Worm (Caenorhabditis elegans) whole organism, late embryonic: ENCODE data around the gene Y58A7A.4.

Experiments used
- C38D4.7 ChIP-seq: fragments of 200-800 bp; sonication (Bioruptor generic); optimal IDR thresholded peaks from 2 replicates; lab custom pipeline; 2018; ENCODE audit warnings: mild to moderate bottlenecking, missing genetic modification characterization, moderate library complexity, missing compliant biosample characterization
- K02D7.2 ChIP-seq: sonication (generic microtip); optimal IDR thresholded peaks from 2 replicates; lab custom pipeline; 2017; ENCODE audit warnings: mild to moderate bottlenecking, missing genetic modification characterization, missing compliant biosample characterization
- K09A11.1 ChIP-seq: sonication (generic microtip); optimal IDR thresholded peaks from 2 replicates; lab custom pipeline; 2017; ENCODE audit warnings: antibody characterized with exemption, mild to moderate bottlenecking, missing genetic modification characterization, missing compliant biosample characterization; ENCODE audit not compliant: insufficient read depth
- T23F11.4 ChIP-seq: fragments of 200-800 bp; sonication (Bioruptor generic); optimal IDR thresholded peaks from 2 replicates; lab custom pipeline; 2018; ENCODE audit warnings: mild to moderate bottlenecking, missing genetic modification characterization, missing compliant biosample characterization
- ahr-1 ChIP-seq: sonication (generic microtip); optimal IDR thresholded peaks from 2 replicates; lab custom pipeline; 2016; ENCODE audit warnings: missing genetic modification characterization, missing compliant biosample characterization
- ama-1 ChIP-seq: fragments of 150-350 bp; optimal IDR thresholded peaks from 2 replicates; lab custom pipeline; 2014
- ceh-14 ChIP-seq: sonication (generic microtip); optimal IDR thresholded peaks from 2 replicates; lab custom pipeline; 2016; ENCODE audit warnings: missing genotype, missing genetic modification characterization, missing compliant biosample characterization
- ceh-19 ChIP-seq: fragments of 200-800 bp; sonication (Bioruptor generic); optimal IDR thresholded peaks from 2 replicates; lab custom pipeline; 2018; ENCODE audit warnings: mild to moderate bottlenecking, missing genetic modification characterization, missing compliant biosample characterization
- ceh-22 ChIP-seq: sonication (generic microtip); optimal IDR thresholded peaks from 2 replicates; lab custom pipeline; 2017; ENCODE audit warnings: missing biosample characterization, missing genetic modification characterization
- ceh-30 ChIP-seq: fragments of 150-350 bp; optimal IDR thresholded peaks from 2 replicates; lab custom pipeline; 2014; ENCODE audit warnings: missing biosample characterization, missing genetic modification characterization
- ceh-34 ChIP-seq: sonication (generic microtip); optimal IDR thresholded peaks from 2 replicates; lab custom pipeline; 2016; ENCODE audit warnings: mild to moderate bottlenecking, missing genetic modification characterization, missing compliant biosample characterization
- ceh-48 ChIP-seq: sonication (generic microtip); optimal IDR thresholded peaks from 2 replicates; lab custom pipeline; 2016; ENCODE audit warnings: missing genetic modification characterization, inconsistent platforms, missing compliant biosample characterization
- ceh-9 ChIP-seq: sonication (generic microtip); optimal IDR thresholded peaks from 2 replicates; lab custom pipeline; 2016; ENCODE audit warnings: mild to moderate bottlenecking, missing genetic modification characterization, inconsistent platforms, missing compliant biosample characterization
- dmd-4 ChIP-seq: sonication (generic microtip); optimal IDR thresholded peaks from 2 replicates; lab custom pipeline; 2016; ENCODE audit warnings: borderline replicate concordance, missing genetic modification characterization, missing compliant biosample characterization
- dve-1 ChIP-seq: sonication (generic microtip); optimal IDR thresholded peaks from 2 replicates; lab custom pipeline; 2017; ENCODE audit warnings: antibody characterized with exemption, mild to moderate bottlenecking, missing genetic modification characterization, missing compliant biosample characterization
- elt-2 ChIP-seq: sonication (generic microtip); optimal IDR thresholded peaks from 2 replicates; lab custom pipeline; 2016; ENCODE audit warnings: missing genetic modification reagents, missing genetic modification characterization, missing compliant biosample characterization
- elt-4 ChIP-seq: sonication (generic microtip); optimal IDR thresholded peaks from 2 replicates; lab custom pipeline; 2016; ENCODE audit warnings: missing genetic modification characterization, missing compliant biosample characterization
- ets-4 ChIP-seq: sonication (generic microtip); optimal IDR thresholded peaks from 2 replicates; lab custom pipeline; 2016; ENCODE audit warnings: missing genetic modification characterization, missing compliant biosample characterization
- eyg-1 ChIP-seq: sonication (generic microtip); optimal IDR thresholded peaks from 2 replicates; lab custom pipeline; 2016; ENCODE audit warnings: missing genotype, missing genetic modification characterization, missing compliant biosample characterization
- fax-1 ChIP-seq: sonication (generic microtip); optimal IDR thresholded peaks from 2 replicates; lab custom pipeline; 2016; ENCODE audit warnings: missing genotype, missing genetic modification characterization, missing compliant biosample characterization
- fkh-10 ChIP-seq: fragments of 150-350 bp; optimal IDR thresholded peaks from 2 replicates; lab custom pipeline; 2014; ENCODE audit warnings: missing biosample characterization, missing genetic modification reagents, missing genetic modification characterization
- fkh-6 ChIP-seq: sonication (generic microtip); optimal IDR thresholded peaks from 2 replicates; lab custom pipeline; 2016; ENCODE audit warnings: missing genetic modification characterization, missing compliant biosample characterization
- hlh-13 ChIP-seq: fragments of 200-800 bp; sonication (Bioruptor generic); optimal IDR thresholded peaks from 2 replicates; lab custom pipeline; 2018; ENCODE audit warnings: mild to moderate bottlenecking, missing genetic modification characterization, missing compliant biosample characterization
- hlh-6 ChIP-seq: sonication (generic microtip); optimal IDR thresholded peaks from 2 replicates; lab custom pipeline; 2016; ENCODE audit warnings: missing genotype, missing genetic modification characterization, missing compliant biosample characterization
- mec-3 ChIP-seq: sonication (generic microtip); optimal IDR thresholded peaks from 2 replicates; lab custom pipeline; 2016; ENCODE audit warnings: borderline replicate concordance, missing genetic modification characterization, missing compliant biosample characterization
- npax-4 ChIP-seq: sonication (generic microtip); optimal IDR thresholded peaks from 2 replicates; lab custom pipeline; 2016; ENCODE audit warnings: missing genetic modification characterization, missing compliant biosample characterization
- odd-2 ChIP-seq: sonication (generic microtip); optimal IDR thresholded peaks from 2 replicates; lab custom pipeline; 2017; ENCODE audit warnings: antibody characterized with exemption, mild to moderate bottlenecking, missing genetic modification characterization, missing compliant biosample characterization
- pag-3 ChIP-seq: sonication (generic microtip); optimal IDR thresholded peaks from 2 replicates; lab custom pipeline; 2016; ENCODE audit warnings: missing compliant biosample characterization, missing genetic modification characterization, borderline replicate concordance
- pat-9 ChIP-seq: fragments of 200-800 bp; sonication (Bioruptor generic); optimal IDR thresholded peaks from 2 replicates; lab custom pipeline; 2018; ENCODE audit warnings: mild to moderate bottlenecking, missing genetic modification characterization, moderate library complexity, missing compliant biosample characterization
- pax-1 ChIP-seq: fragments of 150-350 bp; optimal IDR thresholded peaks from 2 replicates; lab custom pipeline; 2014; ENCODE audit warnings: missing biosample characterization, missing genetic modification characterization
- pros-1 ChIP-seq: fragments of 150-350 bp; optimal IDR thresholded peaks from 2 replicates; lab custom pipeline; 2014; ENCODE audit warnings: missing biosample characterization, missing genetic modification reagents, missing genetic modification characterization
- sdc-2 ChIP-seq: sonication (generic microtip); optimal IDR thresholded peaks from 2 replicates; lab custom pipeline; 2016; ENCODE audit warnings: missing genotype, missing genetic modification characterization, missing compliant biosample characterization
- sox-4 ChIP-seq: sonication (generic microtip); optimal IDR thresholded peaks from 2 replicates; lab custom pipeline; 2017; ENCODE audit warnings: mild to moderate bottlenecking, missing genetic modification characterization, inconsistent platforms, missing compliant biosample characterization
- syd-9 ChIP-seq: sonication (generic microtip); optimal IDR thresholded peaks from 2 replicates; lab custom pipeline; 2016; ENCODE audit warnings: mild to moderate bottlenecking, missing genetic modification characterization, moderate library complexity, missing compliant biosample characterization
- tbx-2 ChIP-seq: sonication (generic microtip); optimal IDR thresholded peaks from 2 replicates; lab custom pipeline; 2016; ENCODE audit warnings: missing genetic modification characterization, missing compliant biosample characterization
- unc-3 ChIP-seq, 2 experiments: fragments of 200-800 bp in 1 of 2; sonication (Bioruptor generic) in 1 of 2; sonication (generic microtip) in 1 of 2; conservative IDR thresholded peaks in 1 of 2; optimal IDR thresholded peaks in 1 of 2; 2 replicates each; pipeline versions ENCODE4 v1.3.6 to Lab custom; 2016 to 2022; ENCODE audit warnings: missing compliant biosample characterization in 2 of 2, missing genetic modification characterization in 2 of 2, missing genetic modification reagents in 1 of 2
- unc-42 ChIP-seq: sonication (generic microtip); optimal IDR thresholded peaks from 2 replicates; lab custom pipeline; 2016; ENCODE audit warnings: missing genotype, missing genetic modification characterization, missing compliant biosample characterization
- unc-86 ChIP-seq: sonication (generic microtip); optimal IDR thresholded peaks from 2 replicates; lab custom pipeline; 2016; ENCODE audit warnings: missing genetic modification characterization, missing compliant biosample characterization

Y58A7A.4 gene

ce11 chrV:5064761-5065421, 19.9 kb downstream of the Y58A7A.4 start, which contains the start of gene mlk-1 (continued):
- TF ChIP-seq K09A11.1 (tag; lab: Kevin White, UChicago) (no peak), unc-42 (tag; lab: Kevin White, UChicago) (peak; percentile 61), T23F11.4 (GFP tag; lab: Kevin White, UChicago) (no peak), sox-4 (tag; lab: Kevin White, UChicago) (peak; percentile 4), ceh-19 (GFP tag; lab: Kevin White, UChicago) (peak; percentile 11), sdc-2 (tag; lab: Kevin White, UChicago) (no peak), tbx-2 (tag; lab: Kevin White, UChicago) (peak; percentile 30), unc-3 (GFP tag; conservative IDR thresholded peaks at IDR 0.05; lab: Robert Waterston, UW) (no peak), unc-3 (tag; optimal IDR thresholded peaks at IDR 0.05; lab: Kevin White, UChicago) (no peak), K02D7.2 (tag; lab: Kevin White, UChicago) (no peak), pax-1 (tag; lab: Kevin White, UChicago) (no peak), ceh-14 (tag; lab: Kevin White, UChicago) (peak; percentile 57), C38D4.7 (no peak), fax-1 (tag; lab: Kevin White, UChicago) (no peak), ama-1 (lab: Kevin White, UChicago) (no peak), hlh-13 (no peak), fkh-6 (tag; lab: Kevin White, UChicago) (no peak), hlh-6 (tag; lab: Kevin White, UChicago) (no peak), dve-1 (tag; lab: Kevin White, UChicago) (no peak), pros-1 (peak; percentile 67), mec-3 (tag; lab: Kevin White, UChicago) (no peak), ets-4 (no peak), dmd-4 (tag; lab: Kevin White, UChicago) (no peak), syd-9 (tag; lab: Kevin White, UChicago) (peak; percentile 17), ahr-1 (tag; lab: Kevin White, UChicago) (no peak), ceh-22 (tag; lab: Kevin White, UChicago) (no peak), elt-4 (tag; lab: Kevin White, UChicago) (no peak), fkh-10 (no peak), odd-2 (tag; lab: Kevin White, UChicago) (no peak)

ce11 chrV:5053335-5053734, 31.5 kb downstream of the Y58A7A.4 start, which contains the start of gene cwp-4:
cwp-4 (plus strand) TSS chrV:5053635.
- TF ChIP-seq elt-2, result no peak
- TF ChIP-seq unc-42 (tag; lab: Kevin White, UChicago), result no peak
- TF ChIP-seq pag-3 (tag; lab: Kevin White, UChicago), result no peak
- TF ChIP-seq unc-3 (GFP tag; conservative IDR thresholded peaks at IDR 0.05; lab: Robert Waterston, UW), result no peak
- TF ChIP-seq unc-3 (tag; optimal IDR thresholded peaks at IDR 0.05; lab: Kevin White, UChicago), result no peak
- no peak for TF ChIP-seq ceh-34 (tag; lab: Kevin White, UChicago)
- no peak for TF ChIP-seq npax-4 (tag; lab: Kevin White, UChicago)
- no peak for TF ChIP-seq C38D4.7
- no peak for TF ChIP-seq ceh-9 (tag; lab: Kevin White, UChicago)
- no peak for TF ChIP-seq fkh-6 (tag; lab: Kevin White, UChicago)
- TF ChIP-seq ceh-48 (tag; lab: Kevin White, UChicago), result no peak
- no peak for TF ChIP-seq unc-86 (tag; lab: Kevin White, UChicago)
- TF ChIP-seq odd-2 (tag; lab: Kevin White, UChicago), result no peak
- no peak for TF ChIP-seq hlh-6 (tag; lab: Kevin White, UChicago)
- TF ChIP-seq eyg-1 (tag; lab: Kevin White, UChicago), result no peak
- no peak for TF ChIP-seq ceh-30 (tag; lab: Kevin White, UChicago)
- no peak for TF ChIP-seq ceh-19 (GFP tag; lab: Kevin White, UChicago)
- TF ChIP-seq pat-9, result no peak
